Worm (Caenorhabditis elegans) whole organism, mixed stage, embryonic: ENCODE results near the gene rmd-2.

ENCODE experiments used
- M03D4.4 ChIP-seq: sonication (generic microtip); optimal IDR thresholded peaks from 2 replicates; lab custom pipeline; 2017; ENCODE audit warnings: mild to moderate bottlenecking, missing genetic modification characterization, missing compliant biosample characterization
- bed-3 ChIP-seq: fragments of 200-800 bp; sonication (Bioruptor generic); optimal IDR thresholded peaks from 3 replicates; lab custom pipeline; 2018; ENCODE audit warnings: mild to moderate bottlenecking, missing genetic modification characterization, moderate library complexity, missing compliant biosample characterization
- blmp-1 ChIP-seq: fragments of 150-350 bp; optimal IDR thresholded peaks from 2 replicates; lab custom pipeline; 2014; ENCODE audit warnings: missing biosample characterization, missing genetic modification characterization
- ceh-43 ChIP-seq: fragments of 200-800 bp; sonication (Bioruptor generic); optimal IDR thresholded peaks from 2 replicates; lab custom pipeline; 2018; ENCODE audit warnings: mild to moderate bottlenecking, missing genetic modification characterization, moderate library complexity, missing compliant biosample characterization
- ceh-83 ChIP-seq: fragments of 200-800 bp; sonication (Bioruptor generic); optimal IDR thresholded peaks from 2 replicates; lab custom pipeline; 2018; ENCODE audit warnings: mild to moderate bottlenecking, missing genetic modification characterization, missing compliant biosample characterization
- ces-1 ChIP-seq: fragments of 150-350 bp; optimal IDR thresholded peaks from 2 replicates; lab custom pipeline; 2014; ENCODE audit warnings: missing biosample characterization, missing genetic modification reagents, missing genetic modification characterization
- cnd-1 ChIP-seq: fragments of 200-800 bp; sonication (Bioruptor generic); optimal IDR thresholded peaks from 2 replicates; lab custom pipeline; 2018; ENCODE audit warnings: mild to moderate bottlenecking, missing genetic modification characterization, missing compliant biosample characterization
- drap-1 ChIP-seq: fragments of 200-800 bp; sonication (Bioruptor generic); optimal IDR thresholded peaks from 3 replicates; lab custom pipeline; 2018; ENCODE audit warnings: mild to moderate bottlenecking, missing genetic modification characterization, missing compliant biosample characterization
- elt-1 ChIP-seq: sonication (generic microtip); optimal IDR thresholded peaks from 2 replicates; lab custom pipeline; 2017; ENCODE audit warnings: missing genetic modification characterization, mild to moderate bottlenecking, missing compliant biosample characterization, antibody characterized with exemption, moderate library complexity, borderline replicate concordance; ENCODE audit not compliant: insufficient read depth
- elt-3 ChIP-seq: fragments of 150-350 bp; optimal IDR thresholded peaks from 2 replicates; lab custom pipeline; 2014; ENCODE audit warnings: missing biosample characterization, missing genetic modification characterization
- flh-1 ChIP-seq: fragments of 200-800 bp; sonication (Bioruptor generic); optimal IDR thresholded peaks from 2 replicates; lab custom pipeline; 2018; ENCODE audit warnings: mild to moderate bottlenecking, missing genetic modification characterization, moderate library complexity, missing compliant biosample characterization
- ham-2 ChIP-seq: fragments of 200-800 bp; sonication (Bioruptor generic); optimal IDR thresholded peaks from 2 replicates; lab custom pipeline; 2018; ENCODE audit warnings: mild to moderate bottlenecking, missing genetic modification characterization, missing compliant biosample characterization
- hlh-1 ChIP-seq: fragments of 150-350 bp; optimal IDR thresholded peaks from 2 replicates; lab custom pipeline; 2014; ENCODE audit warnings: missing biosample characterization, missing genetic modification reagents, missing genetic modification characterization
- lin-13 ChIP-seq: fragments of 150-350 bp; optimal IDR thresholded peaks from 2 replicates; lab custom pipeline; 2014; ENCODE audit warnings: missing biosample characterization, missing genetic modification characterization
- lin-32 ChIP-seq: fragments of 200-800 bp; sonication (Bioruptor generic); optimal IDR thresholded peaks from 2 replicates; lab custom pipeline; 2018; ENCODE audit warnings: mild to moderate bottlenecking, missing genetic modification characterization, missing compliant biosample characterization
- lsy-2 ChIP-seq: fragments of 150-350 bp; optimal IDR thresholded peaks from 2 replicates; lab custom pipeline; 2014; ENCODE audit warnings: missing biosample characterization, missing genetic modification characterization
- mab-5 ChIP-seq: fragments of 150-350 bp; optimal IDR thresholded peaks from 2 replicates; lab custom pipeline; 2014; ENCODE audit warnings: missing biosample characterization, missing genetic modification characterization
- mls-2 ChIP-seq: sonication (generic microtip); optimal IDR thresholded peaks from 2 replicates; lab custom pipeline; 2016; ENCODE audit warnings: mild to moderate bottlenecking, missing genetic modification characterization, moderate library complexity, missing compliant biosample characterization
- nhr-12 ChIP-seq: fragments of 150-350 bp; optimal IDR thresholded peaks from 2 replicates; lab custom pipeline; 2014; ENCODE audit warnings: missing biosample characterization, missing genetic modification characterization
- nhr-2 ChIP-seq: fragments of 150-350 bp; optimal IDR thresholded peaks from 2 replicates; lab custom pipeline; 2014; ENCODE audit warnings: missing biosample characterization, missing genetic modification characterization
- nhr-237 ChIP-seq: fragments of 150-350 bp; optimal IDR thresholded peaks from 2 replicates; lab custom pipeline; 2014; ENCODE audit warnings: missing biosample characterization, missing genetic modification characterization
- nhr-28 ChIP-seq: fragments of 150-350 bp; optimal IDR thresholded peaks from 2 replicates; lab custom pipeline; 2014; ENCODE audit warnings: missing biosample characterization, missing genetic modification characterization
- nhr-76 ChIP-seq: sonication (generic microtip); optimal IDR thresholded peaks from 2 replicates; lab custom pipeline; 2017; ENCODE audit warnings: missing biosample characterization, missing genetic modification characterization
- pha-4 ChIP-seq: fragments of 150-350 bp; optimal IDR thresholded peaks from 2 replicates; lab custom pipeline; 2018; ENCODE audit warnings: missing biosample characterization, missing genetic modification reagents, missing genetic modification characterization
- sem-2 ChIP-seq: fragments of 200-800 bp; sonication (Bioruptor generic); optimal IDR thresholded peaks from 2 replicates; lab custom pipeline; 2018; ENCODE audit warnings: mild to moderate bottlenecking, missing genetic modification characterization, missing compliant biosample characterization
- snpc-4 ChIP-seq: fragments of 150-350 bp; optimal IDR thresholded peaks from 2 replicates; lab custom pipeline; 2014; ENCODE audit warnings: missing biosample characterization, missing genetic modification characterization
- sptf-1 ChIP-seq: sonication (generic microtip); optimal IDR thresholded peaks from 2 replicates; lab custom pipeline; 2017; ENCODE audit warnings: mild to moderate bottlenecking, missing genetic modification characterization, moderate library complexity, missing compliant biosample characterization
- tbx-8 ChIP-seq: fragments of 200-800 bp; sonication (Bioruptor generic); optimal IDR thresholded peaks from 2 replicates; lab custom pipeline; 2018; ENCODE audit warnings: mild to moderate bottlenecking, missing genetic modification characterization, moderate library complexity, missing compliant biosample characterization
- unc-120 ChIP-seq: sonication (generic microtip); optimal IDR thresholded peaks from 2 replicates; lab custom pipeline; 2017; ENCODE audit warnings: missing genetic modification characterization, missing compliant biosample characterization; ENCODE audit not compliant: poor library complexity, severe bottlenecking
- unc-39 ChIP-seq: fragments of 150-350 bp; optimal IDR thresholded peaks from 2 replicates; lab custom pipeline; 2014; ENCODE audit warnings: missing biosample characterization, missing genetic modification characterization
- unc-62 ChIP-seq: fragments of 150-350 bp; optimal IDR thresholded peaks from 2 replicates; lab custom pipeline; 2014; ENCODE audit warnings: missing biosample characterization, missing genetic modification reagents, missing genetic modification characterization
- zip-8 ChIP-seq: fragments of 150-350 bp; optimal IDR thresholded peaks from 2 replicates; lab custom pipeline; 2014; ENCODE audit warnings: missing biosample characterization, missing genetic modification characterization
- ztf-11 ChIP-seq: fragments of 150-350 bp; optimal IDR thresholded peaks from 2 replicates; lab custom pipeline; 2014; ENCODE audit warnings: missing biosample characterization, missing genetic modification characterization

rmd-2 gene

DNA sequence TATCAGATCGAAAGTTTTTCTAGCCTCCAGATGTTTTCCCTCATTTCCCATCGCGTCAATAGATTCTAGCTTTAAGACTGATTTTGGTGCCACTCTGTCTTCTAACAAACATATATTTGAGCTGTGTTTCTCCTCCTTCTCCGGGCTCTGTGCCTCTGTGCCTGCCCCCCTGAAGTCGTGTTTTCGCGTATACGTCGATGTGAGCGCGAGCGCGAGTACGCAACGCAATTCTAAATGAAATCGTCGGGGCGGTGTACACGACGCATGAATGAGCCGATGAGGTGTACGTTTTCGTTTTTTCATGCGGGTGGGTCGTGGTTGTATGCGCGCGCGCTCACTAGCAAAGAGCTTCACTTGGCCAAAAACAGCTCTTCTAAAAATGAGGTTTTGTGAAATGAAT, 20.2 kb downstream of the rmd-2 start:
- TF ChIP-seq ceh-43 (GFP tag; lab: Kevin White, UChicago): no peak
- no peak for TF ChIP-seq elt-1 (tag; lab: Kevin White, UChicago)
- TF ChIP-seq cnd-1 (tag; lab: Kevin White, UChicago): no peak
- no peak for TF ChIP-seq mls-2 (tag; lab: Kevin White, UChicago)
- TF ChIP-seq lin-13 (tag; lab: Kevin White, UChicago): no peak
- no peak for TF ChIP-seq lin-32
- TF ChIP-seq M03D4.4 (tag; lab: Kevin White, UChicago): no peak
- TF ChIP-seq nhr-237: no peak
- no peak for TF ChIP-seq unc-39 (tag; lab: Kevin White, UChicago)
- no peak for TF ChIP-seq nhr-2 (tag; lab: Kevin White, UChicago)
- TF ChIP-seq zip-8 (tag; lab: Kevin White, UChicago): no peak
- no peak for TF ChIP-seq drap-1

DNA sequence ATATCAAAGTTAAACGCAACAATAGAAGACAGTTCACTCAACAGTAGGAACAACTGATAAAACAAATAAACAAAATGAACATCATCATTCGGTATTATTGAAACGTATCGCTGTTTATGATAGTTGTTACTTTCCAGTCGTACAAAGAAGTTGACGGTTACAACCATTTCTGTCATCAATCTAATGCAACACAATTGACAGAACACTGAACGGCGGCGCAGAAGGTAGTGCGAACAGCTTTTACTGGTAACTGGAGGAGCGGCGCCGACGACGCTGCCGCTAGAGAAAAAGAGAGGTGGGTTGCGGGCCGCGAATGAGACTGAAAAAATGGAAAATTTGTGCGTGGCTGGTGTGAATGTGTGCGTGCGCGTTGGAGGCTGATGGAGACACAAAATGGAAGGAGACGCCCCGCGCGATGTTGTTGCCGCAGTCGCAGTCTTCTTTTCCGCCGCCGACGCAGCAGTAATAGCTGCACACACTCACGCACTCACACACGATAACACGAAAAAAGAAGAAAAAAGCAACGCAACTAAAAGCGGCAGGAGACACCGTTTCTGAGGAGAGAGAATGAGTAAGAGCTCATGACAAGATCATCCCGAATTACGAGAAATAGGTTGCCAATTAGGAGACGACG, 21.8 kb downstream of the rmd-2 start:
- no peak for TF ChIP-seq pha-4 (tag; lab: Kevin White, UChicago)
- TF ChIP-seq sptf-1 (tag; lab: Kevin White, UChicago): peak; percentile 0

DNA sequence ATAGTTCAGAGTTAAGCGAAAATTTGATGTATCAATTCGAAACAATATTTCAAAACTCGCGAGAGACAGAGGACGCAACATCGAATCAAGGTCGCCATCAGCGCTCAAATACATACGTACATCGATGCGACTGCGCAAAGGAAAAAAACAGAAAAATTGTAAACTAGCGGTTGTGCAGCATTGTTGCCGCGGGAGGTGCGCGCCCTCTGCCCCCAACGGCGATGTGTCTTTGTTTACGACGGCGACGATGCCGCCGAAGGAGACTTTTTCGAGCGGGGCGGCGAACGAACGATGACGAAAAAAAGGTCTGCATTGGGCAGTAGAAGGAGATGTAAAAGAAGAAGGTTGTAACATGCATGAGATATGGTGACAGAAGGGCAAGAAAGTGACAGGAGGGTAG, 23.2 kb downstream of the rmd-2 start:
- TF ChIP-seq flh-1 (GFP tag; lab: Kevin White, UChicago): no peak
- no peak for TF ChIP-seq cnd-1 (tag; lab: Kevin White, UChicago)
- no peak for TF ChIP-seq nhr-76 (tag; lab: Kevin White, UChicago)
- no peak for TF ChIP-seq elt-1 (tag; lab: Kevin White, UChicago)
- TF ChIP-seq nhr-237: no peak
- TF ChIP-seq M03D4.4 (tag; lab: Kevin White, UChicago): no peak
- no peak for TF ChIP-seq nhr-12 (tag; lab: Kevin White, UChicago)
- no peak for TF ChIP-seq nhr-28 (tag; lab: Kevin White, UChicago)
- no peak for TF ChIP-seq ceh-83
- TF ChIP-seq ces-1 (GFP tag; lab: Kevin White, UChicago): no peak
- no peak for TF ChIP-seq lsy-2 (tag; lab: Kevin White, UChicago)
- TF ChIP-seq sem-2 (GFP tag; lab: Kevin White, UChicago): no peak
- TF ChIP-seq mls-2 (tag; lab: Kevin White, UChicago): no peak
- no peak for TF ChIP-seq ceh-43 (GFP tag; lab: Kevin White, UChicago)
- TF ChIP-seq hlh-1 (tag; lab: Kevin White, UChicago): no peak
- TF ChIP-seq elt-3 (tag; lab: Kevin White, UChicago): no peak
- TF ChIP-seq lin-13 (tag; lab: Kevin White, UChicago): no peak
- no peak for TF ChIP-seq unc-39 (tag; lab: Kevin White, UChicago)
- no peak for TF ChIP-seq zip-8 (tag; lab: Kevin White, UChicago)
- TF ChIP-seq, all 35 proteins: peak for 0

DNA sequence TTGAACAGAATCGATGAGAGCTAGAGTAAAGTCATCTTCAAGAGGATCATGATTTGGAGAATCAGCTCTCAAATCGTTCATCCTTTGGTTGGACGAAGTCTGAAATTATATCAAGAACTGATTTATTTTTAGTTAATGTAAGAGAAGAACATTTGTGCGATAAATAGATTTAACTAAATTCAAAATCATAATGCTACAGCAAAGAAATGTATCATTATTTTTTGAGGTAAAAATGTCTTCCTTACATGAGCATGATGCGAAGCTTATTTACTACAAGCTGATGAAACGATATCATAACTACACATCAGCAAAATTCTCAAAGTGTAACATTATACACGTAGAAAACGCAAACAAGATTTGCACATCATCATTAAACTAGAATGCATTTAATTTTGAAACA, 23.7 kb downstream of the rmd-2 start, which contains the start of gene madf-4:
madf-4 (minus strand) TSS at position 101 of the 400 bp plus-strand sequence.
- TF ChIP-seq cnd-1 (tag; lab: Kevin White, UChicago) (no peak), bed-3 (GFP tag; lab: Kevin White, UChicago) (no peak), lin-13 (tag; lab: Kevin White, UChicago) (no peak), drap-1 (no peak), ham-2 (GFP tag; lab: Kevin White, UChicago) (no peak), ztf-11 (tag; lab: Kevin White, UChicago) (no peak), unc-62 (GFP tag; lab: Kevin White, UChicago) (no peak), pha-4 (tag; lab: Kevin White, UChicago) (no peak), ces-1 (GFP tag; lab: Kevin White, UChicago) (no peak), mab-5 (tag; lab: Kevin White, UChicago) (no peak), blmp-1 (no peak), elt-3 (tag; lab: Kevin White, UChicago) (no peak), tbx-8 (no peak), flh-1 (GFP tag; lab: Kevin White, UChicago) (no peak), nhr-76 (tag; lab: Kevin White, UChicago) (no peak), sem-2 (GFP tag; lab: Kevin White, UChicago) (no peak), unc-120 (tag; lab: Kevin White, UChicago) (no peak), snpc-4 (tag; lab: Kevin White, UChicago) (no peak), ceh-43 (GFP tag; lab: Kevin White, UChicago) (no peak)
- TF ChIP-seq, all 35 proteins: peak for 0
